Worm (Caenorhabditis elegans) whole organism, late embryonic: ENCODE measurements around the gene Y32F6A.5.

Experiments
- C38D4.7 ChIP-seq: fragments of 200-800 bp; sonication (Bioruptor generic); optimal IDR thresholded peaks from 2 replicates; lab custom pipeline; 2018; ENCODE audit warnings: mild to moderate bottlenecking, missing genetic modification characterization, moderate library complexity, missing compliant biosample characterization
- F13H6.1 ChIP-seq: sonication (generic microtip); optimal IDR thresholded peaks from 2 replicates; lab custom pipeline; 2016; ENCODE audit warnings: missing genetic modification characterization, missing compliant biosample characterization
- K02D7.2 ChIP-seq: sonication (generic microtip); optimal IDR thresholded peaks from 2 replicates; lab custom pipeline; 2017; ENCODE audit warnings: mild to moderate bottlenecking, missing genetic modification characterization, missing compliant biosample characterization
- K09A11.1 ChIP-seq: sonication (generic microtip); optimal IDR thresholded peaks from 2 replicates; lab custom pipeline; 2017; ENCODE audit warnings: antibody characterized with exemption, mild to moderate bottlenecking, missing genetic modification characterization, missing compliant biosample characterization; ENCODE audit not compliant: insufficient read depth
- T23F11.4 ChIP-seq: fragments of 200-800 bp; sonication (Bioruptor generic); optimal IDR thresholded peaks from 2 replicates; lab custom pipeline; 2018; ENCODE audit warnings: mild to moderate bottlenecking, missing genetic modification characterization, missing compliant biosample characterization
- ama-1 ChIP-seq: fragments of 150-350 bp; optimal IDR thresholded peaks from 2 replicates; lab custom pipeline; 2014
- ceh-14 ChIP-seq: sonication (generic microtip); optimal IDR thresholded peaks from 2 replicates; lab custom pipeline; 2016; ENCODE audit warnings: missing genotype, missing genetic modification characterization, missing compliant biosample characterization
- ceh-18 ChIP-seq: sonication (generic microtip); optimal IDR thresholded peaks from 2 replicates; lab custom pipeline; 2016; ENCODE audit warnings: missing genetic modification characterization, missing compliant biosample characterization
- ceh-19 ChIP-seq: fragments of 200-800 bp; sonication (Bioruptor generic); optimal IDR thresholded peaks from 2 replicates; lab custom pipeline; 2018; ENCODE audit warnings: mild to moderate bottlenecking, missing genetic modification characterization, missing compliant biosample characterization
- ceh-2 ChIP-seq: sonication (generic microtip); optimal IDR thresholded peaks from 2 replicates; lab custom pipeline; 2016; ENCODE audit warnings: missing genotype, missing genetic modification characterization, missing compliant biosample characterization
- ceh-22 ChIP-seq: sonication (generic microtip); optimal IDR thresholded peaks from 2 replicates; lab custom pipeline; 2017; ENCODE audit warnings: missing biosample characterization, missing genetic modification characterization
- ceh-34 ChIP-seq: sonication (generic microtip); optimal IDR thresholded peaks from 2 replicates; lab custom pipeline; 2016; ENCODE audit warnings: mild to moderate bottlenecking, missing genetic modification characterization, missing compliant biosample characterization
- ceh-48 ChIP-seq: sonication (generic microtip); optimal IDR thresholded peaks from 2 replicates; lab custom pipeline; 2016; ENCODE audit warnings: missing genetic modification characterization, inconsistent platforms, missing compliant biosample characterization
- ceh-6 ChIP-seq: fragments of 200-800 bp; sonication (Bioruptor generic); optimal IDR thresholded peaks from 2 replicates; lab custom pipeline; 2018; ENCODE audit warnings: mild to moderate bottlenecking, missing genetic modification characterization, missing compliant biosample characterization
- che-1 ChIP-seq: sonication (generic microtip); optimal IDR thresholded peaks from 2 replicates; lab custom pipeline; 2016; ENCODE audit warnings: mild to moderate bottlenecking, missing genetic modification characterization, missing compliant biosample characterization
- dmd-4 ChIP-seq: sonication (generic microtip); optimal IDR thresholded peaks from 2 replicates; lab custom pipeline; 2016; ENCODE audit warnings: borderline replicate concordance, missing genetic modification characterization, missing compliant biosample characterization
- dve-1 ChIP-seq: sonication (generic microtip); optimal IDR thresholded peaks from 2 replicates; lab custom pipeline; 2017; ENCODE audit warnings: antibody characterized with exemption, mild to moderate bottlenecking, missing genetic modification characterization, missing compliant biosample characterization
- elt-2 ChIP-seq: sonication (generic microtip); optimal IDR thresholded peaks from 2 replicates; lab custom pipeline; 2016; ENCODE audit warnings: missing genetic modification reagents, missing genetic modification characterization, missing compliant biosample characterization
- eyg-1 ChIP-seq: sonication (generic microtip); optimal IDR thresholded peaks from 2 replicates; lab custom pipeline; 2016; ENCODE audit warnings: missing genotype, missing genetic modification characterization, missing compliant biosample characterization
- fkh-10 ChIP-seq: fragments of 150-350 bp; optimal IDR thresholded peaks from 2 replicates; lab custom pipeline; 2014; ENCODE audit warnings: missing biosample characterization, missing genetic modification reagents, missing genetic modification characterization
- fkh-6 ChIP-seq: sonication (generic microtip); optimal IDR thresholded peaks from 2 replicates; lab custom pipeline; 2016; ENCODE audit warnings: missing genetic modification characterization, missing compliant biosample characterization
- hlh-6 ChIP-seq: sonication (generic microtip); optimal IDR thresholded peaks from 2 replicates; lab custom pipeline; 2016; ENCODE audit warnings: missing genotype, missing genetic modification characterization, missing compliant biosample characterization
- hlh-8 ChIP-seq: sonication (generic microtip); optimal IDR thresholded peaks from 2 replicates; lab custom pipeline; 2016; ENCODE audit warnings: missing genotype, missing genetic modification characterization, missing compliant biosample characterization
- madf-2 ChIP-seq: sonication (generic microtip); optimal IDR thresholded peaks from 2 replicates; lab custom pipeline; 2017; ENCODE audit warnings: missing genetic modification characterization, missing compliant biosample characterization
- mec-3 ChIP-seq: sonication (generic microtip); optimal IDR thresholded peaks from 2 replicates; lab custom pipeline; 2016; ENCODE audit warnings: borderline replicate concordance, missing genetic modification characterization, missing compliant biosample characterization
- nhr-232 ChIP-seq: sonication (generic microtip); optimal IDR thresholded peaks from 2 replicates; lab custom pipeline; 2016; ENCODE audit warnings: missing genetic modification characterization, missing compliant biosample characterization
- pag-3 ChIP-seq: sonication (generic microtip); optimal IDR thresholded peaks from 2 replicates; lab custom pipeline; 2016; ENCODE audit warnings: missing compliant biosample characterization, missing genetic modification characterization, borderline replicate concordance
- pqm-1 ChIP-seq: sonication (generic microtip); optimal IDR thresholded peaks from 2 replicates; lab custom pipeline; 2016; ENCODE audit warnings: missing genetic modification characterization, missing compliant biosample characterization
- ref-2 ChIP-seq: sonication (generic microtip); optimal IDR thresholded peaks from 2 replicates; lab custom pipeline; 2016; ENCODE audit warnings: missing genetic modification characterization, missing compliant biosample characterization
- rnt-1 ChIP-seq: sonication (generic microtip); optimal IDR thresholded peaks from 2 replicates; lab custom pipeline; 2016; ENCODE audit warnings: missing genetic modification characterization, missing compliant biosample characterization
- sox-4 ChIP-seq: sonication (generic microtip); optimal IDR thresholded peaks from 2 replicates; lab custom pipeline; 2017; ENCODE audit warnings: mild to moderate bottlenecking, missing genetic modification characterization, inconsistent platforms, missing compliant biosample characterization
- tbx-7 ChIP-seq: sonication (generic microtip); optimal IDR thresholded peaks from 2 replicates; lab custom pipeline; 2016; ENCODE audit warnings: missing genotype, missing genetic modification characterization, missing compliant biosample characterization
- ttx-3 ChIP-seq: sonication (generic microtip); optimal IDR thresholded peaks from 2 replicates; lab custom pipeline; 2016; ENCODE audit warnings: missing genetic modification reagents, missing genetic modification characterization, missing compliant biosample characterization
- unc-42 ChIP-seq: sonication (generic microtip); optimal IDR thresholded peaks from 2 replicates; lab custom pipeline; 2016; ENCODE audit warnings: missing genotype, missing genetic modification characterization, missing compliant biosample characterization
- unc-55 ChIP-seq: sonication (generic microtip); optimal IDR thresholded peaks from 2 replicates; lab custom pipeline; 2017; ENCODE audit warnings: missing biosample characterization, missing genetic modification reagents, missing genetic modification characterization
- zip-5 ChIP-seq: sonication (generic microtip); optimal IDR thresholded peaks from 2 replicates; lab custom pipeline; 2016; ENCODE audit warnings: missing genetic modification characterization, missing compliant biosample characterization

The Y32F6A.5 gene

DNA sequence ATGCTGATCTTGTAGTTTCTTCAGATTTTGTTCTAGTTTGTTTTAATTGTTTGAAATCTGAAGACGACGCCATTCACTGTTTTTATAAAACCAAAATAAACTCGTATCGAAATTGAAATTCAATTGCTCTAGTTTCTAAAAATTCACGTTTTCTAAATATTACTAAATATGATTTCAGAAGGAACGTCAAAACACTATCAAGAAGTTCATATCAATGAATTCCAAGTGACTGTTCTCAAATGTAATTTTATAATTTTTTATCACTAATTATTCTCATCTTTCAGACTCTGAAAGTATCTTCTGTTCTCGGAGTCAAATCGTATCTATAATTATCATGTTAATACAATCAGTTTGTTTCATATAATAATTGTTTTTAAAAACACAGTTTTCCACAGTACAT lies 12.7 kb downstream of the Y32F6A.5 start, which contains the start of gene snf-10:
TSS of gene snf-10 (minus strand) at position 101 of the 400 bp plus-strand sequence.
- no peak for TF ChIP-seq F13H6.1
- TF ChIP-seq elt-2 (tag; lab: Kevin White, UChicago) = no peak
- no peak for TF ChIP-seq ceh-22
- no peak for TF ChIP-seq eyg-1 (tag; lab: Kevin White, UChicago)
- no peak for TF ChIP-seq ceh-18 (tag; lab: Kevin White, UChicago)
- TF ChIP-seq K09A11.1 (tag; lab: Kevin White, UChicago) = no peak
- no peak for TF ChIP-seq ceh-6
- TF ChIP-seq ttx-3 (tag; lab: Kevin White, UChicago) = no peak
- TF ChIP-seq tbx-7 (tag; lab: Kevin White, UChicago) = no peak
- no peak for TF ChIP-seq ceh-19 (GFP tag; lab: Kevin White, UChicago)
- no peak for TF ChIP-seq pqm-1 (tag; lab: Kevin White, UChicago)
- TF ChIP-seq C38D4.7 = no peak
- no peak for TF ChIP-seq nhr-232 (tag; lab: Kevin White, UChicago)
- no peak for TF ChIP-seq ceh-34
- no peak for TF ChIP-seq ceh-14 (tag; lab: Kevin White, UChicago)
- TF ChIP-seq unc-42 = no peak
- TF ChIP-seq dve-1 = no peak
- TF ChIP-seq dmd-4 = no peak
- no peak for TF ChIP-seq K02D7.2 (tag; lab: Kevin White, UChicago)

DNA sequence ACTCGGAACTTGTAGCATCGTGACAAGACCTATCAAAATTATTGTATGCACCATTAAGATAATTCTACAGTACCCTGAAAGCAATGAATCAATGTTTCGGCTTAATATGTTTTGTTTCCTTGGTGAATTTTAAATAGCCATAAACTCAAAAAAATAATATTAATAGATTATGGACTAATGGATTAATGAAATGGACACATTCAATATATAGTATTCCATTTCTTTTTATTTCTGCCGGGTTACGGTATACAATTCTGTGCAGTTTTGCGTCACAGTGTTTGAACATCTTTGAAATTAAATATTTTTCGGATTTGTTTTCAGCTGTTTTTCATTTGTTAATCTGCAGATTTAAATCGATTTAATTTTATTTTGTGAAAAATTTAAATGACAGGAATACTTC lies 16.8 kb downstream of the Y32F6A.5 start, which contains the start of gene set-22:
TSS of gene set-22 (plus strand) at position 301 of the 400 bp plus-strand sequence.
- TF ChIP-seq unc-55 (no peak), pag-3 (tag; lab: Kevin White, UChicago) (no peak), sox-4 (no peak), ceh-2 (tag; lab: Kevin White, UChicago) (no peak), zip-5 (tag; lab: Kevin White, UChicago) (no peak), ceh-19 (GFP tag; lab: Kevin White, UChicago) (no peak), eyg-1 (tag; lab: Kevin White, UChicago) (no peak), mec-3 (tag; lab: Kevin White, UChicago) (no peak), ceh-14 (tag; lab: Kevin White, UChicago) (no peak), K09A11.1 (tag; lab: Kevin White, UChicago) (no peak), ref-2 (tag; lab: Kevin White, UChicago) (no peak), che-1 (no peak), ama-1 (lab: Kevin White, UChicago) (no peak), C38D4.7 (no peak)
- TF ChIP-seq, all 69 proteins: peak for 0

DNA sequence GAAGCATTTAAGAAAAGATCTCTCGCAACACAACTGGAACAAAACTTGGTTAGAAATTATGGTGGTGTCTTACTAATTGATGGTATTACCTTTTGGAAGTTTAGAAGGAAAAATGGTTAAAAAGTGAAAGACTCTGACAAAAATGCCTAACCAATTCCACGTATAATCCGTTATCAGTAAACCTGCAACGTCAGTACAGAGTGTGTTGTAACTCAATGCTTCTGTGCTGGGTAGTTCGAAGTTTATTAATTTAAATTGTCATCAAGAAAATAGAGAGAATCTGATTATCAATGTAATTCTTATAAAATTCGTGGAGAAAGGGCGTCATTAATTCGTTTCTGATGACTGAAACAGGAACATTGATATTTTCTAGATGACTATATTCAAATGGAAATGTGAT lies 18.2 kb downstream of the Y32F6A.5 start:
- TF ChIP-seq fkh-10 (GFP tag; lab: Kevin White, UChicago) = no peak
- no peak for TF ChIP-seq rnt-1 (tag; lab: Kevin White, UChicago)
- no peak for TF ChIP-seq K09A11.1 (tag; lab: Kevin White, UChicago)
- TF ChIP-seq hlh-8 (tag; lab: Kevin White, UChicago) = no peak
- no peak for TF ChIP-seq ceh-22
- no peak for TF ChIP-seq nhr-232 (tag; lab: Kevin White, UChicago)
- no peak for TF ChIP-seq unc-42
- no peak for TF ChIP-seq madf-2 (tag; lab: Kevin White, UChicago)
- TF ChIP-seq C38D4.7 = no peak
- TF ChIP-seq ceh-6 = no peak
- TF ChIP-seq ttx-3 (tag; lab: Kevin White, UChicago) = no peak
- no peak for TF ChIP-seq zip-5 (tag; lab: Kevin White, UChicago)
- TF ChIP-seq pag-3 (tag; lab: Kevin White, UChicago) = no peak
- TF ChIP-seq ceh-19 (GFP tag; lab: Kevin White, UChicago) = no peak
- TF ChIP-seq fkh-6 (tag; lab: Kevin White, UChicago) = no peak
- no peak for TF ChIP-seq ceh-48 (tag; lab: Kevin White, UChicago)
- TF ChIP-seq hlh-6 (tag; lab: Kevin White, UChicago) = no peak
- TF ChIP-seq K02D7.2 (tag; lab: Kevin White, UChicago) = no peak
- TF ChIP-seq, all 69 proteins: peak for 0

DNA sequence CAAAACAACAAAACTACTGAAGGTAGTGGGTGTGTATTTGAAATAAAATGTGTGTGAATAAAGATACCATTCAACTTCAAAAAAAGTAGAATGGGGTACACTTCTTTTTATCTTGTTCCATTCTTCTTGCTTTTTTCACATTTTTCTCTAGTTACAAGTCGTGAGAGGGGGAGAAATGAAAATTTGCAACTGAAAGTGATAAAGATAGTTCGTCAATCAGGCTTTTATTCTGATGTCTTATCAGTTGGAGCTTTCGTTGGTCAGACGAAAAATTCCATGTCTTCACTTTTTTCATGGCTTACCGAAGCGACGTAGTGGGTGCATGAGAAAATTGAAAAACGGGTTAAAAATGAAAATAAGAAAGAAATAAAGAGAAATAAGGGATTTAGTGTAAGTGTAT lies 19.7 kb downstream of the Y32F6A.5 start, which contains the start of gene Y32F6A.4:
TSS of gene Y32F6A.4 (minus strand) at position 347 of the 400 bp plus-strand sequence.
- no peak for TF ChIP-seq T23F11.4 (GFP tag; lab: Kevin White, UChicago)
